In genomic region chr3L:9615443-9616141, dm6 we compare ENCODE assay signal across 1 fruit fly cellular context.
TF ChIP-seq lines count a peak whose summit lies in the region.

No protein-coding gene starts in this region.

TF ChIP-seq in whole organism, embryonic, 481 proteins besides CTCF, POLR2A, EP300 and RAD21 (continued from another document):
- TF ChIP-seq CoRest (tag; optimal IDR thresholded peaks at IDR 0.05; lab: Kevin White, UChicago) (no peak), Hr78 (GFP tag; optimal IDR thresholded peaks at IDR 0.05; lab: Kevin White, UChicago) (peak in 1 of 2 experiments; percentile 77), Med (GFP tag; lab: Kevin White, UChicago) (peak; percentile 61), CG10543 (GFP tag; optimal IDR thresholded peaks at IDR 0.05; lab: Kevin White, UChicago) (peak; percentile 39), CG34422 (GFP tag; IDR thresholded peaks at IDR 0.05; lab: Robert Waterston, UW) (peak; percentile 31; the same call in 1 of the 3 replicates), cad (GFP tag; optimal IDR thresholded peaks at IDR 0.05; lab: Kevin White, UChicago) (peak; percentile 20), Mrtf (GFP tag; IDR thresholded peaks at IDR 0.05; lab: Robert Waterston, UW) (no peak), ERR (GFP tag; optimal IDR thresholded peaks at IDR 0.05; lab: Kevin White, UChicago) (no peak)
